Worm (Caenorhabditis elegans): ENCODE data around the gene F22E5.7.
"Not testable (repeated sequence)": the region's sequence is repeated elsewhere in the genome, so short reads cannot be mapped to it uniquely, and the experiment has no call there.

F22E5.7 gene

ce11 chrII:2641777-2642176, at the start of gene F22E5.7:
TSS of gene F22E5.7 (plus strand) at chrII:2642077.
- TF ChIP-seq pax-1 (tag; optimal IDR thresholded peaks at IDR 0.05) (no peak), zip-5 (tag; optimal IDR thresholded peaks at IDR 0.05) (no peak), npax-4 (tag; optimal IDR thresholded peaks at IDR 0.05) (no peak), pros-1 (tag; optimal IDR thresholded peaks at IDR 0.05) (no peak), syd-9 (tag; optimal IDR thresholded peaks at IDR 0.05) (no peak), ceh-9 (tag; optimal IDR thresholded peaks at IDR 0.05) (no peak), elt-2 (tag; optimal IDR thresholded peaks at IDR 0.05) (no peak), hlh-8 (tag; optimal IDR thresholded peaks at IDR 0.05) (no peak), gmeb-2 (tag; optimal IDR thresholded peaks at IDR 0.05) (no peak)

- TF ChIP-seq K09A11.1 (tag; optimal IDR thresholded peaks at IDR 0.05; ENCODE audit: insufficient read depth); hlh-8 (tag; optimal IDR thresholded peaks at IDR 0.05); ceh-22 (tag; optimal IDR thresholded peaks at IDR 0.05): not testable (repeated sequence)
Measured at ce11 chrII:2600176-2600575, 41.7 kb upstream of the F22E5.7 start, which contains the start of gene F33H12.1. TSS of gene F33H12.1 (plus strand) at chrII:2600476.

ce11 chrII:2600931-2601330, 40.9 kb upstream of the F22E5.7 start:
- TF ChIP-seq ahr-1 (tag; optimal IDR thresholded peaks at IDR 0.05) (no peak), ceh-2 (tag; optimal IDR thresholded peaks at IDR 0.05) (no peak), hlh-13 (GFP tag; optimal IDR thresholded peaks at IDR 0.05) (no peak), ceh-6 (GFP tag; optimal IDR thresholded peaks at IDR 0.05) (no peak), ceh-24 (tag; optimal IDR thresholded peaks at IDR 0.05) (no peak), K09A11.1 (tag; optimal IDR thresholded peaks at IDR 0.05; ENCODE audit: insufficient read depth) (no peak), nhr-11 (tag; optimal IDR thresholded peaks at IDR 0.05) (no peak), ceh-19 (GFP tag; optimal IDR thresholded peaks at IDR 0.05) (no peak), T23F11.4 (GFP tag; optimal IDR thresholded peaks at IDR 0.05) (no peak), zip-5 (tag; optimal IDR thresholded peaks at IDR 0.05) (no peak), lin-11 (tag; optimal IDR thresholded peaks at IDR 0.05) (no peak), ama-1 (optimal IDR thresholded peaks at IDR 0.05) (no peak), ztf-16 (tag; optimal IDR thresholded peaks at IDR 0.05) (no peak), odd-2 (tag; optimal IDR thresholded peaks at IDR 0.05) (no peak), ceh-45 (GFP tag; IDR thresholded peaks at IDR 0.05) (no peak), unc-55 (GFP tag; optimal IDR thresholded peaks at IDR 0.05) (no peak), elt-4 (tag; optimal IDR thresholded peaks at IDR 0.05) (no peak)

ce11 chrII:2605319-2605718, 36.6 kb upstream of the F22E5.7 start, which contains the start of gene sri-77:
TSS of gene sri-77 (minus strand) at chrII:2605419.
- TF ChIP-seq sdc-2 (tag; optimal IDR thresholded peaks at IDR 0.05): no peak
- TF ChIP-seq nhr-11 (tag; optimal IDR thresholded peaks at IDR 0.05): no peak
- no peak for TF ChIP-seq madf-2 (tag; optimal IDR thresholded peaks at IDR 0.05)
- TF ChIP-seq odd-2 (tag; optimal IDR thresholded peaks at IDR 0.05): no peak
- TF ChIP-seq C08G9.2 (tag; optimal IDR thresholded peaks at IDR 0.05): no peak
- no peak for TF ChIP-seq fax-1 (tag; optimal IDR thresholded peaks at IDR 0.05)
- TF ChIP-seq npax-4 (tag; optimal IDR thresholded peaks at IDR 0.05): no peak
- TF ChIP-seq ceh-45 (GFP tag; IDR thresholded peaks at IDR 0.05): no peak
- no peak for TF ChIP-seq pag-3 (tag; optimal IDR thresholded peaks at IDR 0.05; ENCODE audit: borderline replicate concordance)
- TF ChIP-seq ceh-22 (tag; optimal IDR thresholded peaks at IDR 0.05): no peak
- TF ChIP-seq ztf-16 (tag; optimal IDR thresholded peaks at IDR 0.05): no peak
- TF ChIP-seq ceh-9 (tag; optimal IDR thresholded peaks at IDR 0.05): no peak
- no peak for TF ChIP-seq dmd-4 (tag; optimal IDR thresholded peaks at IDR 0.05; ENCODE audit: borderline replicate concordance)
- TF ChIP-seq sox-2 (GFP tag; IDR thresholded peaks at IDR 0.05): no peak
- TF ChIP-seq sox-4 (tag; optimal IDR thresholded peaks at IDR 0.05): no peak
- no peak for TF ChIP-seq ceh-14 (tag; optimal IDR thresholded peaks at IDR 0.05)
- no peak for TF ChIP-seq ttx-3 (tag; optimal IDR thresholded peaks at IDR 0.05)
